Worm (Caenorhabditis elegans) whole organism, L4 larva: ENCODE measurements around the gene Y53C12B.7.

ENCODE experiments used
- F26F4.8 ChIP-seq: fragments of 200-800 bp; sonication (Bioruptor generic); conservative IDR thresholded peaks from 2 replicates; pipeline ENCODE4 v1.3.6; 2022; ENCODE audit warnings: missing genetic modification characterization, missing compliant biosample characterization
- F37D6.2 ChIP-seq: sonication (generic microtip); optimal IDR thresholded peaks from 2 replicates; lab custom pipeline; 2016; ENCODE audit warnings: mild to moderate bottlenecking, missing genetic modification characterization, missing compliant biosample characterization
- F44E2.7 ChIP-seq: fragments of 200-800 bp; sonication (Bioruptor generic); IDR thresholded peaks from 2 replicates; pipeline ENCODE4 v2.1.2; 2022; ENCODE audit warnings: missing genetic modification characterization, missing compliant biosample characterization
- T20F7.1 ChIP-seq: fragments of 200-800 bp; sonication (Bioruptor generic); optimal IDR thresholded peaks from 2 replicates; lab custom pipeline; 2018; ENCODE audit warnings: mild to moderate bottlenecking, missing genetic modification characterization, missing compliant biosample characterization
- ZK337.2 ChIP-seq: fragments of 200-800 bp; sonication (Bioruptor generic); IDR thresholded peaks from 2 replicates; pipeline ENCODE4 v1.3.6; 2022; ENCODE audit warnings: missing genetic modification reagents, missing genetic modification characterization, missing compliant biosample characterization
- ZK546.5 ChIP-seq, 2 experiments: sonication (generic microtip); optimal IDR thresholded peaks; 2 replicates each; lab custom pipeline; 2017; ENCODE audit warnings: missing biosample characterization in 2 of 2, missing genetic modification characterization in 2 of 2
- aha-1 ChIP-seq: fragments of 150-350 bp; peaks from one replicate; lab custom pipeline; 2014; ENCODE audit warnings: missing biosample characterization, missing genetic modification characterization
- ama-1 ChIP-seq: fragments of 150-350 bp; optimal IDR thresholded peaks from 2 replicates; lab custom pipeline; 2014; ENCODE audit warnings: inconsistent platforms, mixed read lengths
- arid-1 ChIP-seq: fragments of 200-800 bp; sonication (Bioruptor generic); conservative IDR thresholded peaks from 2 replicates; pipeline ENCODE4 v1.3.6; 2022; ENCODE audit warnings: missing genetic modification reagents, missing genetic modification characterization, missing compliant biosample characterization
- ceh-20 ChIP-seq: fragments of 200-800 bp; sonication (Bioruptor generic); IDR thresholded peaks from 2 replicates; pipeline ENCODE4 v1.3.6; 2022; ENCODE audit warnings: missing genetic modification reagents, missing genetic modification characterization, missing compliant biosample characterization
- ceh-44 ChIP-seq: fragments of 200-800 bp; sonication (Bioruptor generic); IDR thresholded peaks from 2 replicates; pipeline ENCODE4 v1.3.6; 2022; ENCODE audit warnings: missing genetic modification reagents, missing genetic modification characterization, missing compliant biosample characterization
- ceh-62 ChIP-seq: sonication (generic microtip); optimal IDR thresholded peaks from 2 replicates; lab custom pipeline; 2017; ENCODE audit warnings: missing biosample characterization, missing genetic modification characterization
- ceh-82 ChIP-seq: sonication (generic microtip); optimal IDR thresholded peaks from 2 replicates; lab custom pipeline; 2017; ENCODE audit warnings: missing biosample characterization, missing genetic modification characterization
- ces-1 ChIP-seq: fragments of 150-350 bp; sonication (generic microtip); optimal IDR thresholded peaks from 4 replicates; lab custom pipeline; 2014; ENCODE audit warnings: missing biosample characterization, missing genetic modification reagents, missing genetic modification characterization
- cey-2 ChIP-seq: sonication (generic microtip); optimal IDR thresholded peaks from 3 replicates; lab custom pipeline; 2017; ENCODE audit warnings: missing genetic modification characterization, mild to moderate bottlenecking, missing compliant biosample characterization, antibody characterized with exemption, borderline replicate concordance; ENCODE audit not compliant: insufficient read depth
- ctbp-1 ChIP-seq: fragments of 200-800 bp; sonication (Bioruptor generic); IDR thresholded peaks from 2 replicates; pipeline ENCODE4 v1.3.6; 2022; ENCODE audit warnings: missing genetic modification reagents, missing genetic modification characterization, missing compliant biosample characterization
- daf-12 ChIP-seq: fragments of 150-350 bp; optimal IDR thresholded peaks from 2 replicates; lab custom pipeline; 2014; ENCODE audit warnings: missing biosample characterization, missing genetic modification reagents, missing genetic modification characterization
- daf-16 ChIP-seq, 3 experiments: sonication (generic microtip); optimal IDR thresholded peaks; 2 replicates each; lab custom pipeline; 2016 to 2017; ENCODE audit warnings: missing genetic modification characterization in 3 of 3, missing genetic modification reagents in 3 of 3, mild to moderate bottlenecking in 2 of 3, missing compliant biosample characterization in 2 of 3, missing biosample characterization in 1 of 3, moderate library complexity in 1 of 3
- daf-19 ChIP-seq: fragments of 200-800 bp; sonication (Bioruptor generic); conservative IDR thresholded peaks from 2 replicates; pipeline ENCODE4 v1.3.6; 2022; ENCODE audit warnings: missing genetic modification characterization, missing compliant biosample characterization
- dmd-6 ChIP-seq: fragments of 200-800 bp; sonication (Bioruptor generic); IDR thresholded peaks from 2 replicates; pipeline ENCODE4 v1.3.6; 2022; ENCODE audit warnings: missing genetic modification reagents, missing genetic modification characterization, missing compliant biosample characterization
- dmd-8 ChIP-seq: fragments of 200-800 bp; sonication (Bioruptor generic); IDR thresholded peaks from 2 replicates; pipeline ENCODE4 v1.3.6; 2022; ENCODE audit warnings: missing genetic modification characterization, missing compliant biosample characterization
- dpl-1 ChIP-seq: fragments of 150-350 bp; optimal IDR thresholded peaks from 2 replicates; lab custom pipeline; 2014; ENCODE audit warnings: missing biosample characterization, missing genetic modification reagents, missing genetic modification characterization
- dve-1 ChIP-seq: sonication (generic microtip); optimal IDR thresholded peaks from 2 replicates; lab custom pipeline; 2017; ENCODE audit warnings: antibody characterized with exemption, mild to moderate bottlenecking, missing genetic modification characterization, missing compliant biosample characterization; ENCODE audit not compliant: insufficient read depth
- hif-1 ChIP-seq, 2 experiments: sonication (generic microtip); optimal IDR thresholded peaks; 2 replicates each; lab custom pipeline; 2016 to 2017; ENCODE audit warnings: missing compliant biosample characterization in 2 of 2, missing genetic modification characterization in 2 of 2, missing genetic modification reagents in 2 of 2, missing genotype in 2 of 2, mild to moderate bottlenecking in 1 of 2
- hlh-11 ChIP-seq: fragments of 200-800 bp; sonication (Bioruptor generic); optimal IDR thresholded peaks from 2 replicates; lab custom pipeline; 2018; ENCODE audit warnings: mild to moderate bottlenecking, missing genetic modification characterization, missing compliant biosample characterization
- hmg-1.1 ChIP-seq: fragments of 200-800 bp; sonication (Bioruptor generic); IDR thresholded peaks from 2 replicates; pipeline ENCODE4 v1.3.6; 2022; ENCODE audit warnings: missing genetic modification reagents, missing genetic modification characterization, missing compliant biosample characterization
- lin-1 ChIP-seq: fragments of 200-800 bp; sonication (Bioruptor generic); IDR thresholded peaks from 2 replicates; pipeline ENCODE4 v1.3.6; 2022; ENCODE audit warnings: missing genetic modification reagents, missing genetic modification characterization, missing compliant biosample characterization
- lin-15B ChIP-seq: fragments of 150-350 bp; sonication (generic microtip); optimal IDR thresholded peaks from 3 replicates; lab custom pipeline; 2014; ENCODE audit warnings: missing biosample characterization, missing genetic modification characterization
- lin-38 ChIP-seq: fragments of 200-800 bp; sonication (Bioruptor generic); IDR thresholded peaks from 2 replicates; pipeline ENCODE4 v1.3.6; 2022; ENCODE audit warnings: missing genetic modification reagents, missing genetic modification characterization, missing compliant biosample characterization
- lsy-2 ChIP-seq, 2 experiments: fragments of 150-350 bp in 1 of 2; sonication (generic microtip) in 1 of 2; optimal IDR thresholded peaks; 2 replicates each; lab custom pipeline; 2014 to 2017; ENCODE audit warnings: missing biosample characterization in 2 of 2, missing genetic modification characterization in 2 of 2
- madf-5 ChIP-seq, 2 experiments: fragments of 200-800 bp; sonication (Bioruptor generic); IDR thresholded peaks; 2 replicates each; pipeline ENCODE4 v1.3.6; 2022; ENCODE audit warnings: missing compliant biosample characterization in 2 of 2, missing genetic modification characterization in 2 of 2
- madf-9 ChIP-seq: fragments of 200-800 bp; sonication (Bioruptor generic); conservative IDR thresholded peaks from 2 replicates; pipeline ENCODE4 v1.3.6; 2022; ENCODE audit warnings: missing genetic modification reagents, missing genetic modification characterization, missing compliant biosample characterization
- mdl-1 ChIP-seq, 2 experiments: fragments of 150-350 bp in 1 of 2; sonication (generic microtip) in 1 of 2; optimal IDR thresholded peaks; 2 replicates each; lab custom pipeline; 2014 to 2017; ENCODE audit warnings: missing biosample characterization in 2 of 2, missing genetic modification characterization in 2 of 2
- mxl-2 ChIP-seq: fragments of 200-800 bp; sonication (Bioruptor generic); conservative IDR thresholded peaks from 2 replicates; pipeline ENCODE4 v1.3.6; 2022; ENCODE audit warnings: missing genetic modification reagents, missing genetic modification characterization, missing compliant biosample characterization
- mxl-3 ChIP-seq: fragments of 200-800 bp; sonication (Bioruptor generic); optimal IDR thresholded peaks from 2 replicates; lab custom pipeline; 2018; ENCODE audit warnings: mild to moderate bottlenecking, missing genetic modification characterization, missing compliant biosample characterization
- nhr-10 ChIP-seq: fragments of 150-350 bp; optimal IDR thresholded peaks from 2 replicates; lab custom pipeline; 2014; ENCODE audit warnings: missing biosample characterization, missing genetic modification characterization
- nhr-102 ChIP-seq: sonication (generic microtip); optimal IDR thresholded peaks from 2 replicates; lab custom pipeline; 2016; ENCODE audit warnings: mild to moderate bottlenecking, missing genetic modification characterization, moderate library complexity, missing compliant biosample characterization
- nhr-111 ChIP-seq: fragments of 200-800 bp; sonication (Bioruptor generic); optimal IDR thresholded peaks from 2 replicates; lab custom pipeline; 2018; ENCODE audit warnings: mild to moderate bottlenecking, missing genetic modification characterization, missing compliant biosample characterization
- nhr-28 ChIP-seq: fragments of 150-350 bp; optimal IDR thresholded peaks from 2 replicates; lab custom pipeline; 2014; ENCODE audit warnings: missing biosample characterization, missing genetic modification characterization
- nhr-6 ChIP-seq: fragments of 150-350 bp; optimal IDR thresholded peaks from 2 replicates; lab custom pipeline; 2014; ENCODE audit warnings: missing biosample characterization, missing genetic modification characterization
- nhr-77 ChIP-seq: fragments of 150-350 bp; optimal IDR thresholded peaks from 2 replicates; lab custom pipeline; 2014; ENCODE audit warnings: missing biosample characterization, missing genetic modification characterization
- pqm-1 ChIP-seq: sonication (generic microtip); optimal IDR thresholded peaks from 2 replicates; lab custom pipeline; 2017; ENCODE audit warnings: missing biosample characterization, missing genetic modification characterization
- set-16 ChIP-seq: fragments of 200-800 bp; sonication (Bioruptor generic); IDR thresholded peaks from 2 replicates; pipeline ENCODE4 v1.3.6; 2022; ENCODE audit warnings: missing genetic modification reagents, missing genetic modification characterization, missing compliant biosample characterization
- snpc-4 ChIP-seq: fragments of 150-350 bp; optimal IDR thresholded peaks from 2 replicates; lab custom pipeline; 2014; ENCODE audit warnings: missing biosample characterization, missing genetic modification characterization
- spr-1 ChIP-seq: sonication (generic microtip); optimal IDR thresholded peaks from 2 replicates; lab custom pipeline; 2016; ENCODE audit warnings: mild to moderate bottlenecking, missing genetic modification characterization, missing compliant biosample characterization
- tag-97 ChIP-seq: fragments of 200-800 bp; sonication (Bioruptor generic); IDR thresholded peaks from 2 replicates; pipeline ENCODE4 v1.3.6; 2022; ENCODE audit warnings: missing genetic modification characterization, missing compliant biosample characterization
- tra-1 ChIP-seq: fragments of 200-800 bp; sonication (Bioruptor generic); IDR thresholded peaks from 2 replicates; pipeline ENCODE4 v1.3.6; 2022; ENCODE audit warnings: missing genetic modification reagents, missing genetic modification characterization, missing compliant biosample characterization
- unc-130 ChIP-seq: sonication (generic microtip); optimal IDR thresholded peaks from 2 replicates; lab custom pipeline; 2016; ENCODE audit warnings: missing genetic modification reagents, missing genetic modification characterization, missing compliant biosample characterization
- unc-39 ChIP-seq: sonication (generic microtip); optimal IDR thresholded peaks from 2 replicates; lab custom pipeline; 2017; ENCODE audit warnings: missing biosample characterization, missing genetic modification characterization
- zag-1 ChIP-seq: fragments of 150-350 bp; optimal IDR thresholded peaks from 2 replicates; lab custom pipeline; 2014; ENCODE audit warnings: missing biosample characterization, missing genetic modification characterization
- zfp-2 ChIP-seq: sonication (generic microtip); optimal IDR thresholded peaks from 2 replicates; lab custom pipeline; 2016; ENCODE audit warnings: mild to moderate bottlenecking, missing genetic modification characterization, missing compliant biosample characterization
- zip-2 ChIP-seq: fragments of 150-350 bp; optimal IDR thresholded peaks from 2 replicates; lab custom pipeline; 2014; ENCODE audit warnings: missing biosample characterization, missing genetic modification characterization

Y53C12B.7 gene

ce11 chrII:9740552-9740951 is 12.5 kb downstream of the Y53C12B.7 start:
- TF ChIP-seq zag-1 (tag; lab: Kevin White, UChicago) (no peak), daf-16 (GFP tag; optimal IDR thresholded peaks at IDR 0.05; lab: Kevin White, UChicago) (peak in 1 of 2 experiments; percentile 24), daf-16 (tag; optimal IDR thresholded peaks at IDR 0.05; lab: Kevin White, UChicago) (peak; percentile 87), tag-97 (GFP tag; lab: Robert Waterston, UW) (no peak), arid-1 (GFP tag; lab: Robert Waterston, UW) (no peak), dve-1 (tag; lab: Kevin White, UChicago) (peak; percentile 88), cey-2 (tag; lab: Kevin White, UChicago) (no peak), madf-5 (GFP tag; IDR thresholded peaks at IDR 0.05; lab: Robert Waterston, UW) (no peak), mxl-3 (peak; percentile 22), dmd-6 (GFP tag; lab: Robert Waterston, UW) (peak; percentile 73), ceh-62 (tag; lab: Kevin White, UChicago) (no peak), ama-1 (lab: Kevin White, UChicago) (no peak), hlh-11 (tag; lab: Kevin White, UChicago) (peak; percentile 80), ceh-82 (tag; lab: Kevin White, UChicago) (no peak), nhr-6 (tag; lab: Kevin White, UChicago) (no peak), spr-1 (tag; lab: Kevin White, UChicago) (no peak), zip-2 (tag; lab: Kevin White, UChicago) (no peak), ceh-44 (no peak), T20F7.1 (GFP tag; lab: Kevin White, UChicago) (no peak), ceh-20 (GFP tag; lab: Robert Waterston, UW) (no peak), ctbp-1 (GFP tag; lab: Robert Waterston, UW) (no peak), dpl-1 (GFP tag; lab: Kevin White, UChicago) (no peak), nhr-10 (tag; lab: Kevin White, UChicago) (peak; percentile 52), madf-9 (GFP tag; lab: Robert Waterston, UW) (no peak), aha-1 (peak; percentile 68), daf-12 (tag; lab: Kevin White, UChicago) (no peak), lsy-2 (tag; optimal IDR thresholded peaks at IDR 0.05; lab: Kevin White, UChicago) (peak in 1 of 2 experiments; percentile 81), dmd-8 (GFP tag; lab: Robert Waterston, UW) (no peak), lin-15B (no peak), unc-130 (GFP tag; lab: Kevin White, UChicago) (no peak), hmg-1.1 (GFP tag; lab: Robert Waterston, UW) (0 out of 2 replicates have a peak, but pooled peaks have one; percentile 21), pqm-1 (tag; lab: Kevin White, UChicago) (peak; percentile 90), set-16 (GFP tag; lab: Robert Waterston, UW) (no peak), snpc-4 (tag; lab: Kevin White, UChicago) (no peak), hif-1 (tag; optimal IDR thresholded peaks at IDR 0.05; lab: Kevin White, UChicago) (no peak), ces-1 (GFP tag; lab: Kevin White, UChicago) (no peak), nhr-111 (GFP tag; lab: Kevin White, UChicago) (no peak), ZK337.2 (GFP tag; lab: Robert Waterston, UW) (no peak), ZK546.5 (tag; optimal IDR thresholded peaks at IDR 0.05; lab: Kevin White, UChicago) (no peak), daf-19 (GFP tag; lab: Robert Waterston, UW) (no peak), mxl-2 (no peak), lin-38 (GFP tag; lab: Robert Waterston, UW) (no peak), zfp-2 (tag; lab: Kevin White, UChicago) (no peak), F37D6.2 (no peak), nhr-28 (tag; lab: Kevin White, UChicago) (peak; percentile 60), F44E2.7 (no peak), nhr-102 (tag; lab: Kevin White, UChicago) (peak; percentile 29), tra-1 (GFP tag; lab: Robert Waterston, UW) (0 out of 2 replicates have a peak, but pooled peaks have one; percentile 48), unc-39 (tag; lab: Kevin White, UChicago) (no peak), F26F4.8 (GFP tag; lab: Robert Waterston, UW) (no peak), lin-1 (GFP tag; lab: Robert Waterston, UW) (no peak), mdl-1 (tag; optimal IDR thresholded peaks at IDR 0.05; lab: Kevin White, UChicago) (peak in 1 of 2 experiments; percentile 46), nhr-77 (peak; percentile 39)
